Fruit fly (Drosophila melanogaster) whole organism: ENCODE results near the gene Dyro.

Experiments
- CG8478 ChIP-seq: fragments of >200 bp; optimal IDR thresholded peaks from 2 replicates; lab custom pipeline; 2018; ENCODE audit warnings: inconsistent platforms
- Dll ChIP-seq: fragments of >200 bp; optimal IDR thresholded peaks from 2 replicates; lab custom pipeline; 2017
- EcR ChIP-seq, 2 experiments: fragments of >200 bp; optimal IDR thresholded peaks; 2 replicates each; lab custom pipeline; 2017; ENCODE audit warnings: missing biosample characterization in 2 of 2, missing genetic modification characterization in 2 of 2, missing genetic modification reagents in 2 of 2
- pan ChIP-seq: fragments of >200 bp; optimal IDR thresholded peaks from 2 replicates; lab custom pipeline; 2017
- psq ChIP-seq: fragments of >200 bp; optimal IDR thresholded peaks from 2 replicates; lab custom pipeline; 2017
- usp ChIP-seq: fragments of >200 bp; optimal IDR thresholded peaks from 2 replicates; lab custom pipeline; 2017; ENCODE audit warnings: missing biosample characterization, missing genetic modification characterization, mixed read lengths

Gene Dyro

DNA sequence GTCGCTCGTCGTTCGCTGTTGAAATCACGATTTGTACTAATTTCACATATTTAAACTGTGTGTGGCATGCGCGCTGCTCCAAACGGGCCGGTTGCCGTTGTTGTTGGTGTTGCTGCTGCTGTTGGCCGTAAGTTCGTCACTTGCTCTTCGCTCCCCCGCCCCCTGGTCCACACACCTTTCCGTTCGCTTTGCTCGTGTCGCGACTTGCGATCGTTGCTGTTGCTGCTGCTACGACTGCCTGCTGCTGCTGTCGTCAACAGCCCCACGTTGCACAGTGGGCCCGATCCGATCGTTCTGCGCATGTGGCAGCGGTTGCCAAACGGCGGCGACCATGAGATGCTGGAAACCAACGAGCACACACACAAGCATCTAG, at the start of gene Dyro:
TSS of gene Dyro (minus strand) at position 143 of the 373 bp plus-strand sequence.
- TF ChIP-seq CG8478 (no peak), usp (GFP tag; lab: Kevin White, UChicago) (no peak), EcR (GFP tag; optimal IDR thresholded peaks at IDR 0.05; lab: Kevin White, UChicago) (no peak), psq (lab: Kevin White, UChicago) (no peak), pan (lab: Kevin White, UChicago) (no peak), Dll (lab: Kevin White, UChicago) (no peak)

DNA sequence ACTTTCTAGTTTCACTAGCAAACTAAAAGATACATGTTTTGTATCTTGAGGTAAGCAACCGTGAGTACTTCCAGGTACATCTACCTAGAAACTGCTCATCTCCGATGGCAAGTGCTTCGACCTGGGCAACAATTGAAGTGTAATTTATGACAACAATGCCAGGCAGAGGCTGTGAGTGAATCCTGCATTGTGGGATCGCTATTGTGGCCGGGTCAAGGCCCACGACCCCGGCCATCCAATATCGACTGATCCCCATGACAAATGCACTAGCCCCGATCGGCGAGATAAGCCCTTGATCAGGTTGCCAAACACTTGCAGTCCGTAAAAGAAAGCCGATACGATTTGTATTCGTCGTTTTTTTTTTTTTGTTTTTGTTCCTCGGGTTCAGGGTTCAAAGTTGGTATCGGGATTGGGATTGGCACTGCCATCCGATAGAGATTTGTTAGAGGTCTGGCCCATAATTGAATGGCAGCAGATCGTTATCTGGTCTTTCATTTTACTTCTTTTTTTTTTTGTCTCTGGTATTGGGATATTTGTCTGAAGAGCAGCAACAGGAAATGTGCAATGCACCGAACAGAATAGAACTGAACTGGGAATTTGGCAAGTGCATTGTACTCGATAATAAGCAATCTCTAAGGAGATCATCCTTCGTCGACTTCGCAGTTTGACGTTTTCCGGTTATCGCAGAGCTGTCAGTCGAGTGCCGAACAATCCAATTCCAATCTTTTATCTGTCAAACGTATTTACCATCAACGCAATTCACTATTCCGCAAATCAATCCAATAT, 49.0 kb upstream of the Dyro start:
- TF ChIP-seq CG8478 (no peak), usp (GFP tag; lab: Kevin White, UChicago) (no peak)

DNA sequence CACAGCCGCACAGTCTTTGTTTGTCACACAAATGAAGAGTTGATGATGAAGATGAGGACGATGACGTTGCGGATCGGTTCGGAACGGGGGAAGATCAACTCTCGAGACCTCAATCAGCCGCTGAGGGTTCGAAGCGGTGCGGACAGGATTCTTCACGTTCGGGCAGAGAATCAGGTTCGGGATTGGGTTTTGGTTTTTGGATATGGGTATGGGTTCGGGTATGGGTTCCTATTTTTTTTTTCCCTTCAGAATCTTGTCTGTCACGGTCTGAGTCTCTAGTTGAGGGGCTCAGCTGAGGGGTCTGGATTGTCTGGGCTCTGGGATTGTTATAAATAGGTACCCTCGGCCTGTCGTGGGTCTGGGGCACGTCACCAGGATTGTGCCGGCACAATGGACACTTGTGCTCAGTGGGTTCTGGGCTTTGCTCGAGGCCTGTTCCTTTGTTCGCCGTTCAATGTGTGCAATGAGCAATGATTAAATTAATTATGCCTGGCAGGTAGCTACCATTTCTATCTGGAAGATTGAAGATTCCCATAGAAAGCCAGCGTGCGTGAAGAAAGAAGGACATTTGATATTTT, 48.0 kb upstream of the Dyro start:
- TF ChIP-seq psq (lab: Kevin White, UChicago), result no peak
- no peak for TF ChIP-seq pan (lab: Kevin White, UChicago)
- no peak for TF ChIP-seq EcR (GFP tag; optimal IDR thresholded peaks at IDR 0.05; lab: Kevin White, UChicago)
- no peak for TF ChIP-seq Dll (lab: Kevin White, UChicago)
- no peak for TF ChIP-seq CG8478
- no peak for TF ChIP-seq usp (GFP tag; lab: Kevin White, UChicago)

DNA sequence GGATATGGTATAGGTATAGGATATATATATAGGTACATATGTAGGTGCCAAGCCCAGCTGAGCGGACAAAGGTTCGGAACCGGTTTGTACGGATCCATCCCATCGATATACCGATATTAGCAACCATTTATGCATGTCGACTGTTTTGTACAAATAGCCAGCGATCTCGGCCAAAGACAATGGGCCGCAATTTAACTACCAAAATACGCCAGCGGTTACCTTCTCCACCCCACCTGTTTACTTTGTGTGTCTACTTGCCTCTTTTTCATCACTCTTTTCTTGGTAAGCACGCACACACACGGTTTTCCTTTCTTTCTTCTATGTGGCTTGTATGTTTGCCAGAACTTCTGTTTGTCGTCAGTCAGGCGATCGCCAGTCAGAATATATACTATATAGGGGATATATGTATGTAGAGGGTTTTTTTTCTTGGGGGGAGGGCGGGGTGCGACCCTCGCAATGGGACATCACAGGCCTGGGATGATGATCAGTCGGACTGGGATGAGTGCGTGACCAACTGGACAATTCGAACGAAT, 46.9 kb upstream of the Dyro start:
- TF ChIP-seq pan (lab: Kevin White, UChicago) (no peak), usp (GFP tag; lab: Kevin White, UChicago) (no peak), psq (lab: Kevin White, UChicago) (no peak), EcR (GFP tag; optimal IDR thresholded peaks at IDR 0.05; lab: Kevin White, UChicago) (no peak), Dll (lab: Kevin White, UChicago) (no peak), CG8478 (no peak)

DNA sequence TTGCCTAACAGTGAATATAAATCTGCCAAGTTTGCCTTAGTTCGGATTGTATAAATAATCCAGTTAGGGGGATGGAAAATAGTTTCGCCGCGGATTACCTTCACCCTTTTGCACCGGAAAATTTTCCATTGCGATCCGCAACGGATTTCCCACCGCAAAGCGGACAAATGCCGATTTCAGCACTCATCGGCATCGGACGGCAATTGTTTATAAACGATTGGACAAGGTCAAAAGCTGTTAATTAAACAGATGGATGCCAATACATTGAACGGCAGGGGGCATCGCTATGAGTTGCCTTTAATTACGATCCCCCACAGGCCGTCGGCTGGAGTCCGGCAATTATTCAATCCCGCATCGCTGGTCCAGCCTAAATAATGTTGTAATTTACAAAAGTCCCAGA, 46.2 kb upstream of the Dyro start:
- no peak for TF ChIP-seq pan (lab: Kevin White, UChicago)
- TF ChIP-seq Dll (lab: Kevin White, UChicago), result no peak
- no peak for TF ChIP-seq psq (lab: Kevin White, UChicago)
- TF ChIP-seq EcR (GFP tag; optimal IDR thresholded peaks at IDR 0.05; lab: Kevin White, UChicago), result no peak
- no peak for TF ChIP-seq usp (GFP tag; lab: Kevin White, UChicago)
- no peak for TF ChIP-seq CG8478

DNA sequence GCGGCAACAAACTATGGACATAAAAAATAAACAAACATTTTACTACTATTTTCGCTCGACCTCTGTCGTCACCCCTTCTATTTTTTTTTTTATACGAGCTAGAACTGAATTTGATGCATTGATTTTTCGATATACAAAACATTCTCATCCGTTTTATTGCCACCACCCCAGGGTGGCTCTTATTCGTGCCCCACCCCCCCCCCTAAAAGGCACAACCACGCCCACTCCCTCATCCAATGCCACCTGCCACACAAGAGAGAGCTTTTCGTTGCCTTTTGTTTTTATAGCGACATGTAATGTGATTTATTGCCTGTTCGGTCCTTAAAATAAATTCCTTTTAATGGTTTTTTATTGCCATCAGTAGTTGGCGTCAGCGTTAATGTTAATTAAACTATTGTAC, 43.6 kb upstream of the Dyro start:
- TF ChIP-seq psq (lab: Kevin White, UChicago) (no peak), usp (GFP tag; lab: Kevin White, UChicago) (no peak), Dll (lab: Kevin White, UChicago) (no peak), CG8478 (no peak), pan (lab: Kevin White, UChicago) (no peak), EcR (GFP tag; optimal IDR thresholded peaks at IDR 0.05; lab: Kevin White, UChicago) (no peak)

DNA sequence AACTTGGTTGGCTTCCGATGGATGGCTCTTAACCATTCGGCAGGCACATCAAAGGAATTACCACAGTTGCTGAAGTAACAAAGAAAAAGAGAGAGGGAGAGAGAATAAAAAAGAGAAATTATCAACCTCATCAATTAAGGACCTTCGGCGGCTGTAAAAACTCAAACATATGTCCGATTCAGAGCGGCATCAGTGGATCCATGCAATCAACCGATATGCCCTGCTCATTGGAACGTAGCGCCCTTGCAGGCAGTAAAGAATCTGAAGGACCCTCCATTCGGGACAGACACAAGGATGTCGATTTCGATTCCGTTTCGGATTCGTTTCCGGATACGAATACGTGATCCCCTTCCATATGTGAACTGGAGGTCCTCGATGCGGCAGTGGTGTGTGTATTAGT, 42.0 kb upstream of the Dyro start:
- TF ChIP-seq usp (GFP tag; lab: Kevin White, UChicago), result no peak
- no peak for TF ChIP-seq CG8478
- no peak for TF ChIP-seq EcR (GFP tag; optimal IDR thresholded peaks at IDR 0.05; lab: Kevin White, UChicago)
- TF ChIP-seq Dll (lab: Kevin White, UChicago), result no peak
- no peak for TF ChIP-seq pan (lab: Kevin White, UChicago)
- no peak for TF ChIP-seq psq (lab: Kevin White, UChicago)

DNA sequence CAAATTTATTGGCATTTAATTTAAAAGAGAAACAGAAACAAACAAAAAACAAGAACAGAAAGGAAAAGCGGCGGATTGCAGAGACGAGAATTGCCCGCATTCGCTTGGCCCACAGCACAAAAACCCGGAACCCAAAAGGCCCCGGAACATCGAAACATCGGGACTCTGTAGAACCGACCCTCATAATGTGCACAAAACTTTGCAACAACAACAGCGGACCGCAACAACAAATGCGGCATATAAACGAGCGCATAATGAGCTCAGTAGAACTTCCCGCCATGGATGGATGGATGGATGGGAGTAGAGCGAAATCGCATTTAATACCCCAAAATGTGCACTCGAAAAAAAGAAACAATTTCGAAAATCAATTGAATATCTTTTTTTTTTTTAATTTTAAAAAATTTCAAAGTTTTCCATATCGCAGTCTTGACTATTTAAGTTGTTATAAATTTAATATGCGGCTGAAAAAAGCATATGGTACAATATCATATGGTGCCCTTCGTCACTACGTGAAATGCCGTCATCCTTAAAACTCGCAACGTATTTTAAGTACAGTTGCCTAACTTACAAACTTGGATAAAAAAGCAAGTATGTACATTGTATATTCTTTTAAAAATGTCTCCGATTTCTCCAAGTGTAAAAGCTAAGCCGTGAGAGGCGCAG, 40.5 kb upstream of the Dyro start:
- no peak for TF ChIP-seq EcR (GFP tag; optimal IDR thresholded peaks at IDR 0.05; lab: Kevin White, UChicago)
- TF ChIP-seq psq (lab: Kevin White, UChicago), result no peak
- no peak for TF ChIP-seq usp (GFP tag; lab: Kevin White, UChicago)
- TF ChIP-seq pan (lab: Kevin White, UChicago), result no peak
- no peak for TF ChIP-seq Dll (lab: Kevin White, UChicago)
- TF ChIP-seq CG8478, result no peak

DNA sequence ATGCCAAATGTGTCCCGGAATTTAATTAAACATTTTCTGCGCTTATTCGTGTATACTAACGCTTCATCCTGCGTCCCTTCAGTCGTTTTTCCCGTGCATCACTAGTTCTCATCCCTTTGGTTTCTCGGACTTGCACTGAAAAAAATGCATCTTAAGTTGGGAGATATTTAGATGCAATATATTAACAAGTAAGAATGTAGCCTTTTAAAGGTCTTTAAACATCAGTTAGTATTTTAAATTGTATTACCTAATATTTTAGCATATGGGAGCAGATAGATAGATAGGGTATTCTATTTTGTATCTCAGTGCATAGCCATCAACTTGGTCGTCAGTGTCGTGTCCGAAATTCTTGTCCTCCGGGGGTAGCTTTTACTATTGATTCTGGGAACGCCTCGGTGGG, 38.3 kb upstream of the Dyro start:
- TF ChIP-seq CG8478 (no peak), psq (lab: Kevin White, UChicago) (no peak), Dll (lab: Kevin White, UChicago) (no peak), usp (GFP tag; lab: Kevin White, UChicago) (no peak), EcR (GFP tag; optimal IDR thresholded peaks at IDR 0.05; lab: Kevin White, UChicago) (no peak), pan (lab: Kevin White, UChicago) (no peak)

DNA sequence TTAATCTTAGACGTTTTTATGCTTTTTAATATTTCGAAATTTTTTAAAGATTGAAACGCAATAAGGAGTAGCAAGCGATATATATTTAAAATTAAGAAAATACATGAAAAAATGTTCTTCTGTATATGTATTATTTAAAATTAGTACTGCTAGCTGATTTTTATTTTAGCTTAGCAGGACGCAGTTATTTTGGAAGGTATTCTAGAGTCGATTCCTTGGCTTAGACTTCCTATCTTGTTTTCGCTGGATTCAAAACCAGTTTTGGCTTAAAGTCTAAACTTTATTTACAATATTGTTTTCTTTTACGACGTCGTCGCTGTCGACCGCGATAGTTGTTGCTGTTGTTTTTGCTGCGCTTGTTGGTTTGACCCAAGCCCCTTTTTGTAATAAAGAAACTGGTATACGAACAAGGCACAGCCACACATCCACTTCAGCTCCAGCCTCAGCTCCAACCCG, 33.3 kb upstream of the Dyro start:
- peak; percentile 91 for TF ChIP-seq pan (lab: Kevin White, UChicago)
- TF ChIP-seq EcR (GFP tag; optimal IDR thresholded peaks at IDR 0.05; lab: Kevin White, UChicago), result no peak
- TF ChIP-seq CG8478, result no peak
- no peak for TF ChIP-seq usp (GFP tag; lab: Kevin White, UChicago)
- no peak for TF ChIP-seq psq (lab: Kevin White, UChicago)
- no peak for TF ChIP-seq Dll (lab: Kevin White, UChicago)

DNA sequence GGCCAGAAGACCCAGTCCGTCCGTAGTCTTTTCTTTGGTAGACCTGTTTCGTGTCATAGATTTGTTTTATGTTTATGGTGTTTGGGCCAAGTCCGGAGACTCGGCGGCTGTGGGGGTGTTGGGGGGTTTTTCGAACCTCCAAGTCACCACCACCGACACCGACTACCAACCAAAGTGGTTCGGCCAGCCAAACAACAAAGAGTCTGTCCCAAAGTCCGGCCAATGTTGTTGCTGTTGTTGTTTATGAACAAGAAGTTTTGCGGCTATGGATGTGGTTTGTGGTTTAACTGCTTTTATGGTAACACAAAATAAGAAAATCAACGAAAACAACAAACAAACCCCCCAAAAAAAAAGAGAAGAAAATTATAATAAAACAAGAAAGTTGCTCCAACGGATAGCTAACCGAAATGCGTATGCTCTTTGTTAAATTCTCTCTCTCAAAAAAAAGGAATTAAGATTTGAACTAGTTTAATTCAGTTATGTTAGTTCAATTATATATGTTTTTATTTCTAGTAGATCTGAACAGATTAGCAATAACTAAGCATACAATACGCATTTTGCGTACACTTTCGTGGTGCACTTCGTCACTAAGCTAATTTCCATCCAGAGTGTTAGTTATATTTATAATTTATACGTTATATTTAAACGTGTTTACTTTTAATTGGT, 32.4 kb upstream of the Dyro start:
- TF ChIP-seq psq (lab: Kevin White, UChicago), result no peak
- peak in 1 of 2 experiments; percentile 35 for TF ChIP-seq EcR (GFP tag; optimal IDR thresholded peaks at IDR 0.05; lab: Kevin White, UChicago)
- no peak for TF ChIP-seq pan (lab: Kevin White, UChicago)
- TF ChIP-seq CG8478, result no peak
